Fruit fly (Drosophila melanogaster) whole organism, embryonic: ENCODE measurements around the gene CG14893.
A peak's percentile ranks its signal among the peaks of the same experiment; 100 is the strongest.

Source experiments
- Adf1 ChIP-seq: fragments of 200-800 bp; sonication (Bioruptor generic); IDR thresholded peaks from 2 replicates; pipeline ENCODE4 v1.3.6; 2022; ENCODE audit warnings: missing biosample characterization, missing genetic modification characterization
- Aef1 ChIP-seq: fragments of 200-800 bp; sonication (Bioruptor generic); IDR thresholded peaks from 3 replicates; pipeline ENCODE4 v1.3.6; 2022; ENCODE audit warnings: missing biosample characterization, missing genetic modification characterization
- C15 ChIP-seq: fragments of 200-800 bp; sonication (Bioruptor generic); IDR thresholded peaks from 3 replicates; pipeline ENCODE4 v1.3.6; 2022; ENCODE audit warnings: missing biosample characterization, missing genetic modification characterization
- CG10654 ChIP-seq: fragments of 200-800 bp; sonication (Bioruptor generic); optimal IDR thresholded peaks from 2 replicates; lab custom pipeline; 2016; ENCODE audit warnings: missing biosample characterization, missing genetic modification characterization
- CG11398 ChIP-seq: fragments of 200-800 bp; sonication (Bioruptor generic); optimal IDR thresholded peaks from 2 replicates; lab custom pipeline; 2016; ENCODE audit warnings: missing biosample characterization, missing genetic modification characterization
- CG13424 ChIP-seq: fragments of 200-800 bp; sonication (Bioruptor generic); optimal IDR thresholded peaks from 2 replicates; lab custom pipeline; 2019; ENCODE audit warnings: missing biosample characterization, mild to moderate bottlenecking, missing genetic modification characterization, moderate library complexity
- CG15696 ChIP-seq: fragments of 200-800 bp; sonication (Bioruptor generic); optimal IDR thresholded peaks from 2 replicates; lab custom pipeline; 2019; ENCODE audit warnings: missing biosample characterization, mild to moderate bottlenecking, missing genetic modification characterization, moderate library complexity
- CG16779 ChIP-seq: fragments of 200-800 bp; sonication (Bioruptor generic); IDR thresholded peaks from 2 replicates; pipeline ENCODE4 v1.3.6; 2022; ENCODE audit warnings: missing biosample characterization, missing genetic modification characterization
- CG17359 ChIP-seq: fragments of 200-800 bp; sonication (Bioruptor generic); optimal IDR thresholded peaks from 3 replicates; lab custom pipeline; 2018; ENCODE audit warnings: missing biosample characterization, mild to moderate bottlenecking, missing genetic modification characterization, moderate library complexity
- CG17829 ChIP-seq: fragments of 200-800 bp; optimal IDR thresholded peaks from 2 replicates; lab custom pipeline; 2019; ENCODE audit warnings: missing biosample characterization, mild to moderate bottlenecking, missing genetic modification characterization, moderate library complexity
- CG31224 ChIP-seq: fragments of 200-800 bp; sonication (Bioruptor generic); IDR thresholded peaks from 2 replicates; pipeline ENCODE4 v1.3.6; 2022; ENCODE audit warnings: missing biosample characterization, missing genetic modification characterization
- CG3407 ChIP-seq: fragments of 200-800 bp; sonication (Bioruptor generic); optimal IDR thresholded peaks from 2 replicates; lab custom pipeline; 2018; ENCODE audit warnings: missing biosample characterization, mild to moderate bottlenecking, missing genetic modification characterization
- CG34376 ChIP-seq: fragments of 200-800 bp; sonication (Bioruptor generic); optimal IDR thresholded peaks from 2 replicates; lab custom pipeline; 2018; ENCODE audit warnings: missing biosample characterization, mild to moderate bottlenecking, missing genetic modification characterization
- CG3995 ChIP-seq: fragments of 200-800 bp; sonication (Bioruptor generic); optimal IDR thresholded peaks from 3 replicates; lab custom pipeline; 2016; ENCODE audit warnings: missing biosample characterization, missing genetic modification characterization
- CG5180 ChIP-seq: fragments of 200-800 bp; sonication (Bioruptor generic); optimal IDR thresholded peaks from 3 replicates; lab custom pipeline; 2017; ENCODE audit warnings: missing biosample characterization, missing genetic modification characterization, mild to moderate bottlenecking, moderate library complexity, missing genetic modification reagents
- CG6654 ChIP-seq: fragments of 200-800 bp; sonication (Bioruptor generic); optimal IDR thresholded peaks from 2 replicates; lab custom pipeline; 2017; ENCODE audit warnings: missing biosample characterization, mild to moderate bottlenecking, missing genetic modification characterization
- CoRest ChIP-seq: fragments of 200-800 bp; sonication (Bioruptor generic); optimal IDR thresholded peaks from 3 replicates; lab custom pipeline; 2018; ENCODE audit warnings: missing biosample characterization, mild to moderate bottlenecking, missing genetic modification characterization, moderate library complexity
- Deaf1 ChIP-seq: fragments of 200-800 bp; optimal IDR thresholded peaks from 3 replicates; lab custom pipeline; 2019; ENCODE audit warnings: missing biosample characterization, mild to moderate bottlenecking, missing genetic modification characterization, moderate library complexity
- Drgx ChIP-seq: fragments of 200-800 bp; sonication (Bioruptor generic); IDR thresholded peaks from 2 replicates; pipeline ENCODE4 v1.3.6; 2022; ENCODE audit warnings: missing biosample characterization, missing genetic modification characterization
- Ets65A ChIP-seq: fragments of 200-800 bp; sonication (Bioruptor generic); peaks from one replicate; lab custom pipeline; 2016; ENCODE audit warnings: missing biosample characterization, missing genetic modification characterization
- Fer2 ChIP-seq: fragments of 200-800 bp; sonication (Bioruptor generic); optimal IDR thresholded peaks from 2 replicates; lab custom pipeline; 2018; ENCODE audit warnings: missing biosample characterization, mild to moderate bottlenecking, missing genetic modification characterization, moderate library complexity
- Gsc ChIP-seq: fragments of 200-800 bp; sonication (Bioruptor generic); IDR thresholded peaks from 2 replicates; pipeline ENCODE4 v1.3.6; 2022; ENCODE audit warnings: missing biosample characterization, missing genetic modification characterization
- H2.0 ChIP-seq: fragments of 200-800 bp; sonication (Bioruptor generic); IDR thresholded peaks from 2 replicates; pipeline ENCODE4 v1.3.6; 2022; ENCODE audit warnings: missing biosample characterization, missing genetic modification characterization
- Med ChIP-seq: fragments of 200-800 bp; sonication (Bioruptor generic); peaks from one replicate; lab custom pipeline; 2016; ENCODE audit warnings: missing biosample characterization, missing genetic modification characterization, mild to moderate bottlenecking, inconsistent platforms, moderate library complexity
- Ptx1 ChIP-seq: fragments of 200-800 bp; sonication (Bioruptor generic); IDR thresholded peaks from 2 replicates; pipeline ENCODE4 v1.3.6; 2022; ENCODE audit warnings: missing biosample characterization, missing genetic modification characterization
- TFAM ChIP-seq: fragments of 200-800 bp; sonication (Bioruptor generic); optimal IDR thresholded peaks from 2 replicates; lab custom pipeline; 2017; ENCODE audit warnings: missing biosample characterization, missing genetic modification characterization, inconsistent platforms
- Xbp1 ChIP-seq: fragments of 200-800 bp; sonication (Bioruptor generic); optimal IDR thresholded peaks from 3 replicates; lab custom pipeline; 2016; ENCODE audit warnings: missing biosample characterization, mild to moderate bottlenecking, missing genetic modification characterization
- ap ChIP-seq: fragments of 200-800 bp; sonication (Bioruptor generic); IDR thresholded peaks from 2 replicates; pipeline ENCODE4 v1.3.6; 2022; ENCODE audit warnings: missing biosample characterization, missing genetic modification characterization
- ash1 ChIP-seq: fragments of 200-800 bp; sonication (Bioruptor generic); optimal IDR thresholded peaks from 2 replicates; lab custom pipeline; 2018; ENCODE audit warnings: missing biosample characterization, mild to moderate bottlenecking, missing genetic modification characterization
- az2 ChIP-seq: fragments of 200-800 bp; sonication (Bioruptor generic); optimal IDR thresholded peaks from 3 replicates; lab custom pipeline; 2016; ENCODE audit warnings: missing biosample characterization, missing genetic modification characterization
- dm ChIP-seq: fragments of 200-800 bp; sonication (Bioruptor generic); optimal IDR thresholded peaks from 3 replicates; lab custom pipeline; 2016; ENCODE audit warnings: missing biosample characterization, missing genetic modification characterization
- dmrt99B ChIP-seq: fragments of 200-800 bp; sonication (Bioruptor generic); optimal IDR thresholded peaks from 2 replicates; lab custom pipeline; 2018; ENCODE audit warnings: missing biosample characterization, mild to moderate bottlenecking, missing genetic modification characterization, moderate library complexity
- ems ChIP-seq: fragments of 200-800 bp; sonication (Bioruptor generic); optimal IDR thresholded peaks from 3 replicates; lab custom pipeline; 2016; ENCODE audit warnings: missing biosample characterization, missing genetic modification characterization
- fd102C ChIP-seq: fragments of 200-800 bp; sonication (Bioruptor generic); optimal IDR thresholded peaks from 2 replicates; lab custom pipeline; 2018; ENCODE audit warnings: missing biosample characterization, mild to moderate bottlenecking, missing genetic modification characterization, moderate library complexity
- fd64A ChIP-seq: fragments of 200-800 bp; sonication (Bioruptor generic); optimal IDR thresholded peaks from 3 replicates; lab custom pipeline; 2018; ENCODE audit warnings: missing biosample characterization, mild to moderate bottlenecking, missing genetic modification characterization
- fru ChIP-seq: fragments of >200 bp; optimal IDR thresholded peaks from 2 replicates; lab custom pipeline; 2017
- grau ChIP-seq: fragments of 200-800 bp; optimal IDR thresholded peaks from 3 replicates; lab custom pipeline; 2019; ENCODE audit warnings: missing biosample characterization, mild to moderate bottlenecking, missing genetic modification characterization, moderate library complexity
- gt ChIP-seq: fragments of 200-800 bp; sonication (Bioruptor generic); IDR thresholded peaks from 2 replicates; pipeline ENCODE4 v1.3.6; 2022; ENCODE audit warnings: missing biosample characterization, missing genetic modification characterization
- insv ChIP-seq, 2 experiments: fragments of 200-800 bp; sonication (Bioruptor generic); optimal IDR thresholded peaks; 3 replicates each; lab custom pipeline; 2016 to 2018; ENCODE audit warnings: missing biosample characterization in 2 of 2, missing genetic modification characterization in 2 of 2
- kay ChIP-seq: fragments of 200-800 bp; sonication (Bioruptor generic); optimal IDR thresholded peaks from 2 replicates; lab custom pipeline; 2016; ENCODE audit warnings: missing biosample characterization, missing genetic modification characterization
- nmo ChIP-seq: fragments of 200-800 bp; sonication (Bioruptor generic); optimal IDR thresholded peaks from 2 replicates; lab custom pipeline; 2018; ENCODE audit warnings: missing biosample characterization, mild to moderate bottlenecking, missing genetic modification characterization, moderate library complexity
- pb ChIP-seq: fragments of 200-800 bp; sonication (Bioruptor generic); optimal IDR thresholded peaks from 3 replicates; lab custom pipeline; 2016; ENCODE audit warnings: missing biosample characterization, missing genetic modification characterization
- pita ChIP-seq: fragments of 200-800 bp; sonication (Bioruptor generic); optimal IDR thresholded peaks from 2 replicates; lab custom pipeline; 2017; ENCODE audit warnings: missing biosample characterization, mild to moderate bottlenecking, missing genetic modification characterization
- sc ChIP-seq, 3 experiments: fragments of >200 bp in 2 of 3; fragments of 200-800 bp in 1 of 3; sonication (Bioruptor generic) in 1 of 3; optimal IDR thresholded peaks; 2 replicates in 2 of 3; 3 replicates in 1 of 3; lab custom pipeline; 2017; ENCODE audit warnings: mild to moderate bottlenecking in 1 of 3, missing biosample characterization in 1 of 3, missing genetic modification characterization in 1 of 3, missing genetic modification reagents in 1 of 3
- sim ChIP-seq: fragments of 200-800 bp; sonication (Bioruptor generic); IDR thresholded peaks from 2 replicates; pipeline ENCODE4 v1.3.6; 2022; ENCODE audit warnings: missing biosample characterization, missing genetic modification characterization
- sima ChIP-seq: fragments of 200-800 bp; sonication (Bioruptor generic); optimal IDR thresholded peaks from 2 replicates; lab custom pipeline; 2016; ENCODE audit warnings: missing biosample characterization, missing genetic modification characterization
- ttk ChIP-seq: fragments of 200-800 bp; sonication (Bioruptor generic); IDR thresholded peaks from 2 replicates; pipeline ENCODE4 v2.1.2; 2022; ENCODE audit warnings: missing biosample characterization, missing genetic modification characterization
- tup ChIP-seq: fragments of 200-800 bp; sonication (Bioruptor generic); optimal IDR thresholded peaks from 2 replicates; lab custom pipeline; 2016; ENCODE audit warnings: missing biosample characterization, mild to moderate bottlenecking, missing genetic modification characterization, moderate library complexity
- wor ChIP-seq: fragments of 200-800 bp; sonication (Bioruptor generic); IDR thresholded peaks from 2 replicates; pipeline ENCODE4 v1.3.6; 2022; ENCODE audit warnings: missing biosample characterization, missing genetic modification characterization
- z ChIP-seq: fragments of 200-800 bp; sonication (Bioruptor generic); IDR thresholded peaks from 3 replicates; pipeline ENCODE4 v1.3.6; 2022; ENCODE audit warnings: missing biosample characterization, missing genetic modification characterization

Gene CG14893

DNA sequence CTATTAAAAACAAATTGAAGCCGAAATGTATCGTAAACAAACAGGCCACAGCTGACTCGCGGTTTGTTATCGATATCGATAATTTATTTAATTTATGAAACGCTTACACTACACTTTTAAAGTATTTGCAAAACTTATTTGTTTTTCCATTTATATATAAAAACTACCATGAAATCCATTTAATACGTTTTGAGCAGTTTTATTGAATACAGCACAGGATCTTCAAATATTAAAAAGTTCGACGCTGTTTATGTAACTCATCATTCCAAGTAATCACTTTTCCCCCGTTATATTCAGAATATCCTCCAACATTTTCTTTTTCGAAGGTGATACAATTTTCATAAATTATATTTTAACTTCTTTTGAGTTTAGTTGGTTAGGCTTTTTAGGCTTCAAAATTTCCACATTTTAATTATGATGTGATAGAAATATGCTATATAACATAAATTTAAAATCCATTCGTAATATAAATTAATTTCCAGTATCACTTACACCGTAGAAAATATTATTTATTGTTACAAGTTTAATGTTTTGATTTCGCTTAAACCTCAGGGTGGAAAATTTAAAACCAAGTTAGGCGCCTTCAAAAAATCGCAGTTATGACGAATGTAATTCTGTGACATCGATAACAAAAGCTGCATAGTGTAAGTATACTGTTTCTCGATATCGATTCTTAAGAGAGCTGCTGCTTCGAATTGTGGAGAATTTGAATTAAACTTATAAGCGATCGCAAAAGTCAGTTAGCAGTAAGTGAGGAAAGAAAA, 26.6 kb downstream of the CG14893 start, which contains the start of the genes CG10324 and CCT3 (continued):
- TF ChIP-seq Deaf1: no peak
- TF ChIP-seq fd102C (GFP tag; lab: Kevin White, UChicago): no peak
- peak; percentile 43 for TF ChIP-seq CG34376 (GFP tag; lab: Kevin White, UChicago)
- no peak for TF ChIP-seq sim
- TF ChIP-seq CG5180 (GFP tag; lab: Kevin White, UChicago): no peak
- peak; percentile 59 for TF ChIP-seq H2.0 (GFP tag; lab: Robert Waterston, UW)
- TF ChIP-seq ems (GFP tag; lab: Kevin White, UChicago): peak; percentile 5
- no peak for TF ChIP-seq dmrt99B
- TF ChIP-seq gt (GFP tag; lab: Robert Waterston, UW): peak; percentile 27; the same call in 1 of the 2 replicates
- peak; percentile 55 for TF ChIP-seq ttk (GFP tag; lab: Robert Waterston, UW)
- peak; percentile 98 for TF ChIP-seq CG3995 (GFP tag; lab: Kevin White, UChicago)
- TF ChIP-seq TFAM (GFP tag; lab: Kevin White, UChicago): no peak
- no peak for TF ChIP-seq dm (GFP tag; lab: Kevin White, UChicago)
- no peak for TF ChIP-seq Gsc (GFP tag; lab: Robert Waterston, UW)
- no peak for TF ChIP-seq pita (GFP tag; lab: Kevin White, UChicago)
- peak in 1 of 2 experiments; percentile 37 for TF ChIP-seq insv (GFP tag; optimal IDR thresholded peaks at IDR 0.05; lab: Kevin White, UChicago)
- TF ChIP-seq Med (GFP tag; lab: Kevin White, UChicago): peak; percentile 86
- TF ChIP-seq C15 (GFP tag; lab: Robert Waterston, UW): 0 out of 3 replicates have a peak, but pooled peaks have one; percentile 34
- TF ChIP-seq sima (GFP tag; lab: Kevin White, UChicago): no peak
- TF ChIP-seq CG10654: peak; percentile 44
- peak; percentile 87 for TF ChIP-seq Ets65A (GFP tag; lab: Kevin White, UChicago)
- peak; percentile 34; the same call in 1 of the 2 replicates for TF ChIP-seq CG31224 (GFP tag; lab: Robert Waterston, UW)
- 0 out of 2 replicates have a peak, but pooled peaks have one; percentile 19 for TF ChIP-seq wor
- TF ChIP-seq fru: no peak
- peak; percentile 78 for TF ChIP-seq grau
- peak; percentile 61 for TF ChIP-seq az2
- TF ChIP-seq kay: no peak
- no peak for TF ChIP-seq fd64A (GFP tag; lab: Kevin White, UChicago)
- TF ChIP-seq CG3407 (GFP tag; lab: Kevin White, UChicago): no peak
- TF ChIP-seq CG6654 (GFP tag; lab: Kevin White, UChicago): no peak
- TF ChIP-seq Xbp1 (GFP tag; lab: Kevin White, UChicago): peak; percentile 70
- peak; percentile 68 for TF ChIP-seq CG17829
- peak; percentile 83 for TF ChIP-seq nmo (GFP tag; lab: Kevin White, UChicago)
- TF ChIP-seq CoRest (tag; lab: Kevin White, UChicago): peak; percentile 87
- peak; percentile 67 for TF ChIP-seq Ptx1 (GFP tag; lab: Robert Waterston, UW)
- no peak for TF ChIP-seq pb (GFP tag; lab: Kevin White, UChicago)
- TF ChIP-seq Adf1: no peak
- TF ChIP-seq Aef1: peak; percentile 25; the same call in 1 of the 3 replicates
- TF ChIP-seq CG11398 (GFP tag; lab: Kevin White, UChicago): no peak
- TF ChIP-seq Drgx (GFP tag; lab: Robert Waterston, UW): peak; percentile 67
- TF ChIP-seq sc (optimal IDR thresholded peaks at IDR 0.05; lab: Kevin White, UChicago): no peak
- TF ChIP-seq sc (GFP tag; optimal IDR thresholded peaks at IDR 0.05; lab: Kevin White, UChicago): peak; percentile 50
- no peak for TF ChIP-seq tup (GFP tag; lab: Kevin White, UChicago)
- peak; percentile 58 for TF ChIP-seq ap
- TF ChIP-seq Fer2 (tag; lab: Kevin White, UChicago): peak; percentile 77
- TF ChIP-seq CG17359 (tag; lab: Kevin White, UChicago): peak; percentile 70
- TF ChIP-seq z: no peak
- peak; percentile 63 for TF ChIP-seq CG15696 (tag; lab: Kevin White, UChicago)
- TF ChIP-seq CG16779 (GFP tag; lab: Robert Waterston, UW): no peak
- TF ChIP-seq ash1 (GFP tag; lab: Kevin White, UChicago): no peak
- TF ChIP-seq CG13424 (tag; lab: Kevin White, UChicago): peak; percentile 81
